Worm (Caenorhabditis elegans) whole organism, L3 larva: ENCODE data around the gene F47D12.7.

Source experiments
- R02D3.7 ChIP-seq: fragments of 150-350 bp; optimal IDR thresholded peaks from 2 replicates; lab custom pipeline; 2014; ENCODE audit warnings: missing biosample characterization, missing genetic modification characterization
- ZK546.5 ChIP-seq: sonication (generic microtip); optimal IDR thresholded peaks from 2 replicates; lab custom pipeline; 2017; ENCODE audit warnings: missing biosample characterization, missing genetic modification characterization
- aly-2 ChIP-seq: fragments of 150-350 bp; optimal IDR thresholded peaks from 2 replicates; lab custom pipeline; 2014; ENCODE audit warnings: missing biosample characterization, missing genetic modification characterization
- ama-1 ChIP-seq: fragments of 150-350 bp; optimal IDR thresholded peaks from 2 replicates; lab custom pipeline; 2018
- ceh-16 ChIP-seq: sonication (generic microtip); optimal IDR thresholded peaks from 2 replicates; lab custom pipeline; 2017; ENCODE audit warnings: missing biosample characterization, missing genetic modification characterization
- ceh-28 ChIP-seq: fragments of 150-350 bp; optimal IDR thresholded peaks from 2 replicates; lab custom pipeline; 2014; ENCODE audit warnings: missing biosample characterization, missing genetic modification reagents, missing genetic modification characterization
- ceh-9 ChIP-seq: sonication (generic microtip); optimal IDR thresholded peaks from 2 replicates; lab custom pipeline; 2018; ENCODE audit warnings: missing biosample characterization, missing genetic modification characterization
- daf-12 ChIP-seq: fragments of 150-350 bp; optimal IDR thresholded peaks from 2 replicates; lab custom pipeline; 2014; ENCODE audit warnings: missing biosample characterization, missing genetic modification reagents, missing genetic modification characterization
- egl-27 ChIP-seq: sonication (generic microtip); optimal IDR thresholded peaks from 4 replicates; lab custom pipeline; 2017; ENCODE audit warnings: missing biosample characterization, missing genetic modification reagents, missing genetic modification characterization
- egl-5 ChIP-seq: fragments of 150-350 bp; optimal IDR thresholded peaks from 2 replicates; lab custom pipeline; 2017; ENCODE audit warnings: missing biosample characterization, missing genetic modification reagents, missing genetic modification characterization, inconsistent platforms
- elt-1 ChIP-seq: fragments of 150-350 bp; optimal IDR thresholded peaks from 2 replicates; lab custom pipeline; 2014; ENCODE audit warnings: missing biosample characterization, missing genetic modification characterization
- elt-2 ChIP-seq: sonication (generic microtip); optimal IDR thresholded peaks from 2 replicates; lab custom pipeline; 2016; ENCODE audit warnings: missing genetic modification reagents, mild to moderate bottlenecking, missing genetic modification characterization, missing compliant biosample characterization
- elt-3 ChIP-seq, 3 experiments: fragments of 150-350 bp in 1 of 3; sonication (generic microtip) in 2 of 3; optimal IDR thresholded peaks; 2 replicates in 2 of 3; 4 replicates in 1 of 3; lab custom pipeline; 2014 to 2017; ENCODE audit warnings: missing biosample characterization in 3 of 3, missing genetic modification characterization in 3 of 3
- eor-1 ChIP-seq, 2 experiments: fragments of 150-350 bp; optimal IDR thresholded peaks; 2 replicates each; lab custom pipeline; 2014 to 2018; ENCODE audit warnings: missing biosample characterization in 2 of 2, missing genetic modification characterization in 2 of 2
- fkh-10 ChIP-seq: sonication (generic microtip); optimal IDR thresholded peaks from 2 replicates; lab custom pipeline; 2017; ENCODE audit warnings: missing biosample characterization, missing genetic modification reagents, missing genetic modification characterization
- fkh-2 ChIP-seq: fragments of 150-350 bp; optimal IDR thresholded peaks from 2 replicates; lab custom pipeline; 2014; ENCODE audit warnings: missing biosample characterization, missing genetic modification reagents, missing genetic modification characterization
- fos-1 ChIP-seq: fragments of 150-350 bp; optimal IDR thresholded peaks from 2 replicates; lab custom pipeline; 2014; ENCODE audit warnings: missing biosample characterization, missing genetic modification characterization
- hmg-11 ChIP-seq: sonication (generic microtip); optimal IDR thresholded peaks from 2 replicates; lab custom pipeline; 2016; ENCODE audit warnings: missing genetic modification characterization, missing compliant biosample characterization
- jun-1 ChIP-seq: fragments of 150-350 bp; optimal IDR thresholded peaks from 2 replicates; lab custom pipeline; 2014; ENCODE audit warnings: missing biosample characterization, missing genetic modification reagents, missing genetic modification characterization
- lin-15B ChIP-seq: fragments of 150-350 bp; optimal IDR thresholded peaks from 2 replicates; lab custom pipeline; 2014; ENCODE audit warnings: missing biosample characterization, missing genetic modification characterization
- lin-39 ChIP-seq: fragments of 150-350 bp; optimal IDR thresholded peaks from 2 replicates; lab custom pipeline; 2018; ENCODE audit warnings: missing biosample characterization, missing genetic modification reagents, missing genetic modification characterization
- mdl-1 ChIP-seq: fragments of 150-350 bp; optimal IDR thresholded peaks from 2 replicates; lab custom pipeline; 2014; ENCODE audit warnings: missing biosample characterization, missing genetic modification characterization
- mml-1 ChIP-seq: fragments of 150-350 bp; sonication (generic microtip); optimal IDR thresholded peaks from 3 replicates; lab custom pipeline; 2014; ENCODE audit warnings: missing biosample characterization, missing genetic modification characterization
- nfya-1 ChIP-seq: sonication (generic microtip); optimal IDR thresholded peaks from 2 replicates; lab custom pipeline; 2017; ENCODE audit warnings: missing genetic modification characterization, mild to moderate bottlenecking, missing compliant biosample characterization, antibody characterized with exemption, moderate library complexity; ENCODE audit not compliant: insufficient read depth
- nhr-12 ChIP-seq: fragments of 150-350 bp; optimal IDR thresholded peaks from 2 replicates; lab custom pipeline; 2014; ENCODE audit warnings: missing biosample characterization, missing genetic modification characterization
- nhr-23 ChIP-seq: fragments of 150-350 bp; optimal IDR thresholded peaks from 2 replicates; lab custom pipeline; 2014; ENCODE audit warnings: missing biosample characterization, missing genetic modification reagents, missing genetic modification characterization
- nhr-237 ChIP-seq: fragments of 150-350 bp; optimal IDR thresholded peaks from 2 replicates; lab custom pipeline; 2014; ENCODE audit warnings: missing biosample characterization, missing genetic modification characterization
- nhr-25 ChIP-seq: sonication (generic microtip); optimal IDR thresholded peaks from 2 replicates; lab custom pipeline; 2017; ENCODE audit warnings: missing biosample characterization, missing genetic modification characterization
- nhr-43 ChIP-seq: sonication (generic microtip); optimal IDR thresholded peaks from 2 replicates; lab custom pipeline; 2016; ENCODE audit warnings: mild to moderate bottlenecking, missing genetic modification characterization, missing compliant biosample characterization; ENCODE audit not compliant: poor library complexity, severe bottlenecking
- nhr-67 ChIP-seq: fragments of 150-350 bp; optimal IDR thresholded peaks from 2 replicates; lab custom pipeline; 2014; ENCODE audit warnings: missing biosample characterization, missing genetic modification characterization
- nhr-76 ChIP-seq: fragments of 150-350 bp; sonication (generic microtip); optimal IDR thresholded peaks from 5 replicates; lab custom pipeline; 2014; ENCODE audit warnings: missing biosample characterization, missing genetic modification characterization
- pha-4 ChIP-seq: fragments of 150-350 bp; optimal IDR thresholded peaks from 2 replicates; lab custom pipeline; 2014; ENCODE audit warnings: missing biosample characterization, missing genetic modification reagents, missing genetic modification characterization
- pqm-1 ChIP-seq: fragments of 150-350 bp; optimal IDR thresholded peaks from 2 replicates; lab custom pipeline; 2017; ENCODE audit warnings: missing biosample characterization, missing genetic modification characterization, inconsistent platforms
- sea-2 ChIP-seq: fragments of 150-350 bp; sonication (generic microtip); optimal IDR thresholded peaks from 4 replicates; lab custom pipeline; 2014; ENCODE audit warnings: missing biosample characterization, missing genetic modification reagents, missing genetic modification characterization
- skn-1 ChIP-seq: fragments of 150-350 bp; optimal IDR thresholded peaks from 2 replicates; lab custom pipeline; 2014; ENCODE audit warnings: missing biosample characterization, missing genetic modification characterization
- snpc-4 ChIP-seq: fragments of 150-350 bp; optimal IDR thresholded peaks from 2 replicates; lab custom pipeline; 2014; ENCODE audit warnings: missing biosample characterization, missing genetic modification characterization
- tbx-2 ChIP-seq: sonication (generic microtip); optimal IDR thresholded peaks from 2 replicates; lab custom pipeline; 2016; ENCODE audit warnings: mild to moderate bottlenecking, missing genetic modification characterization, missing compliant biosample characterization
- unc-39 ChIP-seq: sonication (generic microtip); optimal IDR thresholded peaks from 4 replicates; lab custom pipeline; 2017; ENCODE audit warnings: missing biosample characterization, missing genetic modification characterization
- unc-62 ChIP-seq: fragments of 150-350 bp; sonication (generic microtip); optimal IDR thresholded peaks from 4 replicates; lab custom pipeline; 2014; ENCODE audit warnings: missing biosample characterization, missing genetic modification reagents, missing genetic modification characterization
- zag-1 ChIP-seq: fragments of 150-350 bp; optimal IDR thresholded peaks from 2 replicates; lab custom pipeline; 2014; ENCODE audit warnings: missing biosample characterization, missing genetic modification characterization
- ztf-11 ChIP-seq: fragments of 150-350 bp; optimal IDR thresholded peaks from 2 replicates; lab custom pipeline; 2014; ENCODE audit warnings: missing biosample characterization, missing genetic modification characterization
- ztf-4 ChIP-seq: fragments of 150-350 bp; optimal IDR thresholded peaks from 2 replicates; lab custom pipeline; 2014; ENCODE audit warnings: missing biosample characterization, missing genetic modification characterization

F47D12.7 gene

ce11 chrIII:6309066-6309465 lies 13.2 kb upstream of the F47D12.7 start, which contains the start of gene gar-2:
TSS of gene gar-2 (plus strand) at chrIII:6309366.
- TF ChIP-seq sea-2 (GFP tag; lab: Kevin White, UChicago) (no peak), egl-27 (tag; lab: Kevin White, UChicago) (no peak), nhr-237 (no peak), eor-1 (tag; optimal IDR thresholded peaks at IDR 0.05; lab: Kevin White, UChicago) (no peak), nhr-76 (tag; lab: Kevin White, UChicago) (no peak), nhr-12 (tag; lab: Kevin White, UChicago) (no peak), hmg-11 (no peak), ceh-28 (tag; lab: Kevin White, UChicago) (no peak), nhr-43 (tag; lab: Kevin White, UChicago) (no peak), unc-62 (GFP tag; lab: Kevin White, UChicago) (no peak), tbx-2 (tag; lab: Kevin White, UChicago) (no peak), fkh-2 (tag; lab: Kevin White, UChicago) (no peak), snpc-4 (tag; lab: Kevin White, UChicago) (no peak), lin-15B (tag; lab: Kevin White, UChicago) (no peak), skn-1 (tag; lab: Kevin White, UChicago) (no peak), aly-2 (no peak), ceh-16 (no peak)

ce11 chrIII:6307832-6308231 lies 12.0 kb upstream of the F47D12.7 start:
- no peak for TF ChIP-seq mdl-1 (tag; lab: Kevin White, UChicago)
- TF ChIP-seq nhr-25 (tag; lab: Kevin White, UChicago), result no peak
- no peak for TF ChIP-seq zag-1 (tag; lab: Kevin White, UChicago)
- TF ChIP-seq nfya-1 (tag; lab: Kevin White, UChicago), result peak; percentile 41
- TF ChIP-seq unc-39, result no peak
- TF ChIP-seq lin-39 (tag; lab: Kevin White, UChicago), result no peak
- TF ChIP-seq fkh-10 (GFP tag; lab: Kevin White, UChicago), result peak; percentile 22
- peak; percentile 67 for TF ChIP-seq elt-1 (tag; lab: Kevin White, UChicago)
- TF ChIP-seq unc-62 (GFP tag; lab: Kevin White, UChicago), result no peak
- no peak for TF ChIP-seq ztf-11 (tag; lab: Kevin White, UChicago)

- TF ChIP-seq sea-2 (GFP tag; lab: Kevin White, UChicago) (no peak), lin-15B (tag; lab: Kevin White, UChicago) (no peak), nhr-25 (tag; lab: Kevin White, UChicago) (no peak), R02D3.7 (tag; lab: Kevin White, UChicago) (no peak), zag-1 (tag; lab: Kevin White, UChicago) (no peak), daf-12 (tag; lab: Kevin White, UChicago) (no peak), nhr-76 (tag; lab: Kevin White, UChicago) (no peak), ceh-9 (tag; lab: Kevin White, UChicago) (no peak), eor-1 (tag; optimal IDR thresholded peaks at IDR 0.05; lab: Kevin White, UChicago) (no peak), ceh-16 (no peak), tbx-2 (tag; lab: Kevin White, UChicago) (no peak), ztf-4 (no peak), nhr-23 (no peak), elt-3 (tag; optimal IDR thresholded peaks at IDR 0.05; lab: Kevin White, UChicago) (no peak), ztf-11 (tag; lab: Kevin White, UChicago) (no peak), aly-2 (no peak), elt-2 (no peak)
Measured at ce11 chrIII:6303787-6304186, 8.0 kb upstream of the F47D12.7 start.

ce11 chrIII:6303114-6303647 lies 7.4 kb upstream of the F47D12.7 start, which contains the start of gene F47D12.9:
TSS of gene F47D12.9 (minus strand) at chrIII:6303380.
- TF ChIP-seq egl-5 (peak; percentile 46), pha-4 (peak; percentile 55), fos-1 (tag; lab: Kevin White, UChicago) (no peak), zag-1 (tag; lab: Kevin White, UChicago) (no peak), hmg-11 (peak; percentile 76), mml-1 (no peak), jun-1 (peak; percentile 78), aly-2 (no peak), nhr-12 (tag; lab: Kevin White, UChicago) (no peak), pqm-1 (tag; lab: Kevin White, UChicago) (peak; percentile 13), nhr-237 (no peak), ama-1 (peak; percentile 69), nhr-67 (no peak), nhr-23 (peak; percentile 90), unc-62 (GFP tag; lab: Kevin White, UChicago) (no peak), lin-15B (tag; lab: Kevin White, UChicago) (peak; percentile 77), nhr-43 (tag; lab: Kevin White, UChicago) (peak; percentile 56), snpc-4 (tag; lab: Kevin White, UChicago) (peak; percentile 30), fkh-10 (GFP tag; lab: Kevin White, UChicago) (no peak), unc-39 (no peak), ZK546.5 (tag; lab: Kevin White, UChicago) (no peak), nhr-25 (tag; lab: Kevin White, UChicago) (peak; percentile 91), ceh-16 (no peak), egl-27 (tag; lab: Kevin White, UChicago) (no peak), nhr-76 (tag; lab: Kevin White, UChicago) (no peak), elt-3 (tag; optimal IDR thresholded peaks at IDR 0.05; lab: Kevin White, UChicago) (peak in 1 of 3 experiments; percentile 28), eor-1 (tag; optimal IDR thresholded peaks at IDR 0.05; lab: Kevin White, UChicago) (no peak), nfya-1 (tag; lab: Kevin White, UChicago) (peak; percentile 84), fkh-2 (tag; lab: Kevin White, UChicago) (no peak), skn-1 (tag; lab: Kevin White, UChicago) (peak; percentile 20), ztf-4 (no peak), sea-2 (GFP tag; lab: Kevin White, UChicago) (no peak)
